Fruit fly (Drosophila melanogaster) whole organism, embryonic: ENCODE results near the gene CG3032.

Experiments used
- ATbp ChIP-seq: fragments of 200-800 bp; sonication (Bioruptor generic); optimal IDR thresholded peaks from 2 replicates; lab custom pipeline; 2017; ENCODE audit warnings: missing biosample characterization, mild to moderate bottlenecking, missing genetic modification characterization, missing genetic modification reagents
- Atf-2 ChIP-seq: fragments of 200-800 bp; sonication (Bioruptor generic); optimal IDR thresholded peaks from 2 replicates; lab custom pipeline; 2016; ENCODE audit warnings: missing biosample characterization, missing genetic modification characterization
- CG10462 ChIP-seq: fragments of 200-800 bp; sonication (Bioruptor generic); optimal IDR thresholded peaks from 2 replicates; lab custom pipeline; 2016; ENCODE audit warnings: missing biosample characterization, missing genetic modification characterization
- CG11247 ChIP-seq: fragments of 200-800 bp; sonication (Bioruptor generic); IDR thresholded peaks from 2 replicates; pipeline ENCODE4 v1.3.6; 2022; ENCODE audit warnings: missing biosample characterization, missing genetic modification characterization
- CG12071 ChIP-seq: fragments of 200-800 bp; sonication (Bioruptor generic); optimal IDR thresholded peaks from 3 replicates; lab custom pipeline; 2018; ENCODE audit warnings: missing biosample characterization, mild to moderate bottlenecking, missing genetic modification characterization
- CG12219 ChIP-seq: fragments of 200-800 bp; sonication (Bioruptor generic); optimal IDR thresholded peaks from 3 replicates; lab custom pipeline; 2018; ENCODE audit warnings: missing biosample characterization, mild to moderate bottlenecking, missing genetic modification characterization
- CG12744 ChIP-seq: fragments of 200-800 bp; sonication (Bioruptor generic); optimal IDR thresholded peaks from 2 replicates; lab custom pipeline; 2016; ENCODE audit warnings: missing biosample characterization, missing genetic modification characterization
- CG13894 ChIP-seq: fragments of 200-800 bp; sonication (Bioruptor generic); optimal IDR thresholded peaks from 3 replicates; lab custom pipeline; 2018; ENCODE audit warnings: missing biosample characterization, mild to moderate bottlenecking, missing genetic modification characterization, moderate library complexity
- CG14050 ChIP-seq: fragments of 200-800 bp; sonication (Bioruptor generic); IDR thresholded peaks from 3 replicates; pipeline ENCODE4 v1.3.6; 2022; ENCODE audit warnings: missing biosample characterization, missing genetic modification characterization
- CG14441 ChIP-seq: fragments of 200-800 bp; sonication (Bioruptor generic); IDR thresholded peaks from 2 replicates; pipeline ENCODE4 v1.3.6; 2022; ENCODE audit warnings: missing biosample characterization, missing genetic modification characterization
- CG14965 ChIP-seq: fragments of 200-800 bp; sonication (Bioruptor generic); optimal IDR thresholded peaks from 2 replicates; lab custom pipeline; 2016; ENCODE audit warnings: missing biosample characterization, missing genetic modification characterization, borderline replicate concordance
- CG1602 ChIP-seq: fragments of 200-800 bp; sonication (Bioruptor generic); optimal IDR thresholded peaks from 3 replicates; lab custom pipeline; 2016; ENCODE audit warnings: missing biosample characterization, missing genetic modification characterization
- CG1603 ChIP-seq: fragments of 200-800 bp; sonication (Bioruptor generic); optimal IDR thresholded peaks from 2 replicates; lab custom pipeline; 2019; ENCODE audit warnings: missing biosample characterization, mild to moderate bottlenecking, missing genetic modification characterization, moderate library complexity
- CG17361 ChIP-seq: fragments of 200-800 bp; sonication (Bioruptor generic); IDR thresholded peaks from 3 replicates; pipeline ENCODE4 v1.3.6; 2022; ENCODE audit warnings: missing biosample characterization, missing genetic modification characterization
- CG18764 ChIP-seq: fragments of 200-800 bp; sonication (Bioruptor generic); optimal IDR thresholded peaks from 3 replicates; lab custom pipeline; 2016; ENCODE audit warnings: missing biosample characterization, missing genetic modification characterization
- CG31441 ChIP-seq: fragments of 200-800 bp; sonication (Bioruptor generic); IDR thresholded peaks from 2 replicates; pipeline ENCODE4 v1.3.6; 2022; ENCODE audit warnings: missing biosample characterization, missing genetic modification characterization
- CG4360 ChIP-seq: fragments of 200-800 bp; sonication (Bioruptor generic); IDR thresholded peaks from 2 replicates; pipeline ENCODE4 v1.3.6; 2022; ENCODE audit warnings: missing biosample characterization, missing genetic modification characterization
- CG4730 ChIP-seq: fragments of 200-800 bp; sonication (Bioruptor generic); IDR thresholded peaks from 2 replicates; pipeline ENCODE4 v1.3.6; 2022; ENCODE audit warnings: missing biosample characterization, missing genetic modification characterization
- CG5245 ChIP-seq: fragments of 200-800 bp; sonication (Bioruptor generic); optimal IDR thresholded peaks from 3 replicates; lab custom pipeline; 2016; ENCODE audit warnings: missing biosample characterization, missing genetic modification characterization
- CG6254 ChIP-seq: fragments of 200-800 bp; sonication (Bioruptor generic); optimal IDR thresholded peaks from 3 replicates; lab custom pipeline; 2017; ENCODE audit warnings: mild to moderate bottlenecking, missing biosample characterization, missing genetic modification reagents, missing genetic modification characterization
- CG6683 ChIP-seq: fragments of 200-800 bp; sonication (Bioruptor generic); optimal IDR thresholded peaks from 2 replicates; lab custom pipeline; 2017; ENCODE audit warnings: missing biosample characterization, mild to moderate bottlenecking, missing genetic modification characterization, missing genetic modification reagents
- CG6854 ChIP-seq: fragments of 200-800 bp; sonication (Bioruptor generic); optimal IDR thresholded peaks from 3 replicates; lab custom pipeline; 2017; ENCODE audit warnings: missing biosample characterization, mild to moderate bottlenecking, missing genetic modification characterization
- CG8765 ChIP-seq: fragments of 200-800 bp; sonication (Bioruptor generic); IDR thresholded peaks from 2 replicates; pipeline ENCODE4 v1.3.6; 2022; ENCODE audit warnings: missing biosample characterization, missing genetic modification characterization
- CG9727 ChIP-seq: fragments of 200-800 bp; sonication (Bioruptor generic); optimal IDR thresholded peaks from 3 replicates; lab custom pipeline; 2017; ENCODE audit warnings: missing biosample characterization, mild to moderate bottlenecking, missing genetic modification characterization
- Deaf1 ChIP-seq: fragments of 200-800 bp; optimal IDR thresholded peaks from 3 replicates; lab custom pipeline; 2019; ENCODE audit warnings: missing biosample characterization, mild to moderate bottlenecking, missing genetic modification characterization, moderate library complexity
- Dfd ChIP-seq, 2 experiments: fragments of >200 bp; optimal IDR thresholded peaks; 2 replicates each; lab custom pipeline; 2017; ENCODE audit warnings: missing biosample characterization in 2 of 2, missing genetic modification characterization in 2 of 2
- Fer2 ChIP-seq: fragments of 200-800 bp; sonication (Bioruptor generic); optimal IDR thresholded peaks from 2 replicates; lab custom pipeline; 2018; ENCODE audit warnings: missing biosample characterization, mild to moderate bottlenecking, missing genetic modification characterization, moderate library complexity
- HLH3B ChIP-seq: fragments of 200-800 bp; sonication (Bioruptor generic); IDR thresholded peaks from 2 replicates; pipeline ENCODE4 v1.3.6; 2022; ENCODE audit warnings: missing biosample characterization, missing genetic modification characterization
- Hey ChIP-seq: fragments of 200-800 bp; sonication (Bioruptor generic); optimal IDR thresholded peaks from 3 replicates; lab custom pipeline; 2018; ENCODE audit warnings: missing biosample characterization, mild to moderate bottlenecking, missing genetic modification characterization
- Hmr ChIP-seq: fragments of 200-800 bp; sonication (Bioruptor generic); optimal IDR thresholded peaks from 3 replicates; lab custom pipeline; 2017; ENCODE audit warnings: mild to moderate bottlenecking, missing biosample characterization, missing genetic modification reagents, missing genetic modification characterization
- Myb ChIP-seq: fragments of 200-800 bp; sonication (Bioruptor generic); optimal IDR thresholded peaks from 2 replicates; lab custom pipeline; 2016; ENCODE audit warnings: missing biosample characterization, missing genetic modification characterization
- NC2α ChIP-seq: fragments of 200-800 bp; sonication (Bioruptor generic); optimal IDR thresholded peaks from 2 replicates; lab custom pipeline; 2016; ENCODE audit warnings: missing biosample characterization, missing genetic modification characterization
- Pdp1 ChIP-seq, 2 experiments: fragments of 200-800 bp; sonication (Bioruptor generic); optimal IDR thresholded peaks; 3 replicates each; lab custom pipeline; 2016; ENCODE audit warnings: missing biosample characterization in 2 of 2, missing genetic modification characterization in 2 of 2, mild to moderate bottlenecking in 1 of 2, moderate library complexity in 1 of 2
- Sin3A ChIP-seq: fragments of >200 bp; optimal IDR thresholded peaks from 2 replicates; lab custom pipeline; 2018
- Sry-δ ChIP-seq: fragments of 200-800 bp; sonication (Bioruptor generic); optimal IDR thresholded peaks from 2 replicates; lab custom pipeline; 2016; ENCODE audit warnings: missing biosample characterization, missing genetic modification characterization
- ac ChIP-seq: fragments of 200-800 bp; sonication (Bioruptor generic); optimal IDR thresholded peaks from 3 replicates; lab custom pipeline; 2017; ENCODE audit warnings: missing biosample characterization, mild to moderate bottlenecking, missing genetic modification characterization
- ap ChIP-seq: fragments of 200-800 bp; sonication (Bioruptor generic); IDR thresholded peaks from 2 replicates; pipeline ENCODE4 v1.3.6; 2022; ENCODE audit warnings: missing biosample characterization, missing genetic modification characterization
- ase ChIP-seq: fragments of 200-800 bp; sonication (Bioruptor generic); IDR thresholded peaks from 3 replicates; pipeline ENCODE4 v1.3.6; 2022; ENCODE audit warnings: missing biosample characterization, missing genetic modification characterization
- fd102C ChIP-seq: fragments of 200-800 bp; sonication (Bioruptor generic); optimal IDR thresholded peaks from 2 replicates; lab custom pipeline; 2018; ENCODE audit warnings: missing biosample characterization, mild to moderate bottlenecking, missing genetic modification characterization, moderate library complexity
- gcm ChIP-seq: fragments of 200-800 bp; sonication (Bioruptor generic); optimal IDR thresholded peaks from 2 replicates; lab custom pipeline; 2019; ENCODE audit warnings: missing biosample characterization, mild to moderate bottlenecking, missing genetic modification characterization, moderate library complexity
- inv ChIP-seq: fragments of 200-800 bp; sonication (Bioruptor generic); IDR thresholded peaks from 2 replicates; pipeline ENCODE4 v1.3.6; 2022; ENCODE audit warnings: missing biosample characterization, missing genetic modification characterization; ENCODE audit not compliant: partially characterized antibody
- jumu ChIP-seq: fragments of 200-800 bp; sonication (Bioruptor generic); optimal IDR thresholded peaks from 3 replicates; lab custom pipeline; 2016; ENCODE audit warnings: missing biosample characterization, missing genetic modification characterization
- klu ChIP-seq: fragments of 200-800 bp; sonication (Bioruptor generic); IDR thresholded peaks from 2 replicates; pipeline ENCODE4 v1.3.6; 2022; ENCODE audit warnings: missing biosample characterization, missing genetic modification characterization
- odd ChIP-seq: fragments of 200-800 bp; sonication (Bioruptor generic); optimal IDR thresholded peaks from 2 replicates; lab custom pipeline; 2017; ENCODE audit warnings: missing biosample characterization, mild to moderate bottlenecking, missing genetic modification characterization
- org-1 ChIP-seq: fragments of 200-800 bp; sonication (Bioruptor generic); optimal IDR thresholded peaks from 2 replicates; lab custom pipeline; 2017; ENCODE audit warnings: missing biosample characterization, missing genetic modification characterization
- psq ChIP-seq: fragments of 200-800 bp; sonication (Bioruptor generic); optimal IDR thresholded peaks from 2 replicates; lab custom pipeline; 2017; ENCODE audit warnings: missing biosample characterization, missing genetic modification characterization
- salm ChIP-seq: fragments of 200-800 bp; sonication (Bioruptor generic); optimal IDR thresholded peaks from 2 replicates; lab custom pipeline; 2018; ENCODE audit warnings: missing biosample characterization, mild to moderate bottlenecking, missing genetic modification characterization
- schlank ChIP-seq: fragments of 200-800 bp; sonication (Bioruptor generic); optimal IDR thresholded peaks from 2 replicates; lab custom pipeline; 2018; ENCODE audit warnings: missing biosample characterization, mild to moderate bottlenecking, missing genetic modification characterization
- sob ChIP-seq: fragments of 200-800 bp; sonication (Bioruptor generic); IDR thresholded peaks from 2 replicates; pipeline ENCODE4 v1.3.6; 2022; ENCODE audit warnings: missing biosample characterization, missing genetic modification characterization

Gene CG3032

dm6 chrX:7004101-7004700 is 9.5 kb downstream of the CG3032 start (continued):
- TF ChIP-seq ap (GFP tag; lab: Robert Waterston, UW) (no peak), ase (peak; percentile 54; the same call in 2 of the 3 replicates), gcm (GFP tag; lab: Kevin White, UChicago) (peak; percentile 87), CG5245 (GFP tag; lab: Kevin White, UChicago) (peak; percentile 59), ac (peak; percentile 98), Dfd (GFP tag; optimal IDR thresholded peaks at IDR 0.05; lab: Kevin White, UChicago) (no peak), CG1602 (GFP tag; lab: Kevin White, UChicago) (peak; percentile 83), Deaf1 (tag; lab: Kevin White, UChicago) (peak; percentile 19), Sry-δ (GFP tag; lab: Kevin White, UChicago) (peak; percentile 43), NC2α (GFP tag; lab: Kevin White, UChicago) (peak; percentile 90), CG14441 (GFP tag; lab: Robert Waterston, UW) (peak; percentile 53; the same call in 1 of the 2 replicates), Fer2 (tag; lab: Kevin White, UChicago) (peak; percentile 52), CG17361 (GFP tag; lab: Robert Waterston, UW) (peak; percentile 70; the same call in 2 of the 3 replicates), odd (peak; percentile 90), salm (tag; lab: Kevin White, UChicago) (peak; percentile 76), CG18764 (peak; percentile 90), CG1603 (peak; percentile 90), CG8765 (GFP tag; lab: Robert Waterston, UW) (no peak), schlank (tag; lab: Kevin White, UChicago) (peak; percentile 84), ATbp (GFP tag; lab: Kevin White, UChicago) (peak; percentile 96), CG9727 (GFP tag; lab: Kevin White, UChicago) (peak; percentile 94), jumu (GFP tag; lab: Kevin White, UChicago) (peak; percentile 68), CG11247 (GFP tag; lab: Robert Waterston, UW) (peak; percentile 67), CG14965 (peak; percentile 85), fd102C (GFP tag; lab: Kevin White, UChicago) (peak; percentile 96), Atf-2 (GFP tag; lab: Kevin White, UChicago) (peak; percentile 88), CG13894 (tag; lab: Kevin White, UChicago) (no peak), CG4360 (GFP tag; lab: Robert Waterston, UW) (peak; percentile 62), CG14050 (GFP tag; lab: Robert Waterston, UW) (peak; percentile 40; the same call in 1 of the 3 replicates), HLH3B (GFP tag; lab: Robert Waterston, UW) (peak; percentile 65; the same call in 1 of the 2 replicates), CG12071 (GFP tag; lab: Kevin White, UChicago) (peak; percentile 80), CG6254 (GFP tag; lab: Kevin White, UChicago) (peak; percentile 83), Sin3A (lab: Kevin White, UChicago) (no peak), inv (GFP tag; lab: Robert Waterston, UW) (no peak), CG6854 (GFP tag; lab: Kevin White, UChicago) (peak; percentile 65), CG12744 (peak; percentile 77), CG4730 (GFP tag; lab: Robert Waterston, UW) (peak; percentile 59), CG31441 (GFP tag; lab: Robert Waterston, UW) (peak; percentile 77), CG12219 (peak; percentile 81), klu (0 out of 2 replicates have a peak, but pooled peaks have one; percentile 34), Pdp1 (GFP tag; optimal IDR thresholded peaks at IDR 0.05; lab: Kevin White, UChicago) (peak; percentile 64 to 76), org-1 (GFP tag; lab: Kevin White, UChicago) (peak; percentile 92), CG6683 (GFP tag; lab: Kevin White, UChicago) (peak; percentile 67), sob (peak; percentile 86), CG10462 (peak; percentile 87), psq (GFP tag; lab: Kevin White, UChicago) (peak; percentile 82), Hmr (GFP tag; lab: Kevin White, UChicago) (peak; percentile 87), Hey (peak; percentile 83), Myb (peak; percentile 59)
